Worm (Caenorhabditis elegans): Measurements from ENCODE around the gene F08B12.11.

- TF ChIP-seq ama-1 (optimal IDR thresholded peaks at IDR 0.05) (no peak), ets-7 (tag; optimal IDR thresholded peaks at IDR 0.05) (no peak)
Measured at ce11 chrX:11337095-11337494, 47.8 kb upstream of the F08B12.11 start.

All from whole organism, early embryonic.